Worm (Caenorhabditis elegans) whole organism, L3 larva: ENCODE data around the gene Y54G2A.37.

Source experiments
- R02D3.7 ChIP-seq: fragments of 150-350 bp; optimal IDR thresholded peaks from 2 replicates; lab custom pipeline; 2014; ENCODE audit warnings: missing biosample characterization, missing genetic modification characterization
- ZK546.5 ChIP-seq: sonication (generic microtip); optimal IDR thresholded peaks from 2 replicates; lab custom pipeline; 2017; ENCODE audit warnings: missing biosample characterization, missing genetic modification characterization
- aly-2 ChIP-seq: fragments of 150-350 bp; optimal IDR thresholded peaks from 2 replicates; lab custom pipeline; 2014; ENCODE audit warnings: missing biosample characterization, missing genetic modification characterization
- ama-1 ChIP-seq: fragments of 150-350 bp; optimal IDR thresholded peaks from 2 replicates; lab custom pipeline; 2018
- ceh-28 ChIP-seq: fragments of 150-350 bp; optimal IDR thresholded peaks from 2 replicates; lab custom pipeline; 2014; ENCODE audit warnings: missing biosample characterization, missing genetic modification reagents, missing genetic modification characterization
- ceh-82 ChIP-seq: fragments of 150-350 bp; optimal IDR thresholded peaks from 2 replicates; lab custom pipeline; 2014; ENCODE audit warnings: missing biosample characterization, missing genetic modification characterization
- daf-12 ChIP-seq: fragments of 150-350 bp; optimal IDR thresholded peaks from 2 replicates; lab custom pipeline; 2014; ENCODE audit warnings: missing biosample characterization, missing genetic modification reagents, missing genetic modification characterization
- egl-5 ChIP-seq: fragments of 150-350 bp; optimal IDR thresholded peaks from 2 replicates; lab custom pipeline; 2017; ENCODE audit warnings: missing biosample characterization, missing genetic modification reagents, missing genetic modification characterization, inconsistent platforms
- elt-1 ChIP-seq: fragments of 150-350 bp; optimal IDR thresholded peaks from 2 replicates; lab custom pipeline; 2014; ENCODE audit warnings: missing biosample characterization, missing genetic modification characterization
- elt-2 ChIP-seq: sonication (generic microtip); optimal IDR thresholded peaks from 2 replicates; lab custom pipeline; 2016; ENCODE audit warnings: missing genetic modification reagents, mild to moderate bottlenecking, missing genetic modification characterization, missing compliant biosample characterization
- elt-3 ChIP-seq, 3 experiments: fragments of 150-350 bp in 1 of 3; sonication (generic microtip) in 2 of 3; optimal IDR thresholded peaks; 2 replicates in 2 of 3; 4 replicates in 1 of 3; lab custom pipeline; 2014 to 2017; ENCODE audit warnings: missing biosample characterization in 3 of 3, missing genetic modification characterization in 3 of 3
- hmg-11 ChIP-seq: sonication (generic microtip); optimal IDR thresholded peaks from 2 replicates; lab custom pipeline; 2016; ENCODE audit warnings: missing genetic modification characterization, missing compliant biosample characterization
- jun-1 ChIP-seq: fragments of 150-350 bp; optimal IDR thresholded peaks from 2 replicates; lab custom pipeline; 2014; ENCODE audit warnings: missing biosample characterization, missing genetic modification reagents, missing genetic modification characterization
- lin-39 ChIP-seq: fragments of 150-350 bp; optimal IDR thresholded peaks from 2 replicates; lab custom pipeline; 2018; ENCODE audit warnings: missing biosample characterization, missing genetic modification reagents, missing genetic modification characterization
- lsy-12 ChIP-seq: sonication (generic microtip); optimal IDR thresholded peaks from 2 replicates; lab custom pipeline; 2016; ENCODE audit warnings: mild to moderate bottlenecking, missing genetic modification characterization, missing compliant biosample characterization
- mdl-1 ChIP-seq: fragments of 150-350 bp; optimal IDR thresholded peaks from 2 replicates; lab custom pipeline; 2014; ENCODE audit warnings: missing biosample characterization, missing genetic modification characterization
- nhr-11 ChIP-seq: fragments of 150-350 bp; optimal IDR thresholded peaks from 2 replicates; lab custom pipeline; 2014; ENCODE audit warnings: missing biosample characterization, missing genetic modification characterization
- nhr-12 ChIP-seq: fragments of 150-350 bp; optimal IDR thresholded peaks from 2 replicates; lab custom pipeline; 2014; ENCODE audit warnings: missing biosample characterization, missing genetic modification characterization
- nhr-23 ChIP-seq: fragments of 150-350 bp; optimal IDR thresholded peaks from 2 replicates; lab custom pipeline; 2014; ENCODE audit warnings: missing biosample characterization, missing genetic modification reagents, missing genetic modification characterization
- nhr-237 ChIP-seq: fragments of 150-350 bp; optimal IDR thresholded peaks from 2 replicates; lab custom pipeline; 2014; ENCODE audit warnings: missing biosample characterization, missing genetic modification characterization
- nhr-25 ChIP-seq: sonication (generic microtip); optimal IDR thresholded peaks from 2 replicates; lab custom pipeline; 2017; ENCODE audit warnings: missing biosample characterization, missing genetic modification characterization
- nhr-28 ChIP-seq: fragments of 150-350 bp; optimal IDR thresholded peaks from 2 replicates; lab custom pipeline; 2014; ENCODE audit warnings: missing biosample characterization, missing genetic modification characterization
- nhr-43 ChIP-seq: sonication (generic microtip); optimal IDR thresholded peaks from 2 replicates; lab custom pipeline; 2016; ENCODE audit warnings: mild to moderate bottlenecking, missing genetic modification characterization, missing compliant biosample characterization; ENCODE audit not compliant: poor library complexity, severe bottlenecking
- nhr-76 ChIP-seq: fragments of 150-350 bp; sonication (generic microtip); optimal IDR thresholded peaks from 5 replicates; lab custom pipeline; 2014; ENCODE audit warnings: missing biosample characterization, missing genetic modification characterization
- pha-4 ChIP-seq: fragments of 150-350 bp; optimal IDR thresholded peaks from 2 replicates; lab custom pipeline; 2014; ENCODE audit warnings: missing biosample characterization, missing genetic modification reagents, missing genetic modification characterization
- sea-2 ChIP-seq: fragments of 150-350 bp; sonication (generic microtip); optimal IDR thresholded peaks from 4 replicates; lab custom pipeline; 2014; ENCODE audit warnings: missing biosample characterization, missing genetic modification reagents, missing genetic modification characterization
- skn-1 ChIP-seq: fragments of 150-350 bp; optimal IDR thresholded peaks from 2 replicates; lab custom pipeline; 2014; ENCODE audit warnings: missing biosample characterization, missing genetic modification characterization
- snpc-4 ChIP-seq: fragments of 150-350 bp; optimal IDR thresholded peaks from 2 replicates; lab custom pipeline; 2014; ENCODE audit warnings: missing biosample characterization, missing genetic modification characterization
- unc-39 ChIP-seq: sonication (generic microtip); optimal IDR thresholded peaks from 4 replicates; lab custom pipeline; 2017; ENCODE audit warnings: missing biosample characterization, missing genetic modification characterization
- zag-1 ChIP-seq: fragments of 150-350 bp; optimal IDR thresholded peaks from 2 replicates; lab custom pipeline; 2014; ENCODE audit warnings: missing biosample characterization, missing genetic modification characterization
- ztf-4 ChIP-seq: fragments of 150-350 bp; optimal IDR thresholded peaks from 2 replicates; lab custom pipeline; 2014; ENCODE audit warnings: missing biosample characterization, missing genetic modification characterization

Gene Y54G2A.37

ce11 chrIV:2820408-2820807, at the start of gene Y54G2A.37:
Gene Y54G2A.37, plus strand, starts transcription at chrIV:2820708.
- no peak for TF ChIP-seq nhr-12 (tag; lab: Kevin White, UChicago)
- no peak for TF ChIP-seq nhr-237 (tag; lab: Kevin White, UChicago)
- TF ChIP-seq nhr-23, result no peak
- no peak for TF ChIP-seq elt-3 (tag; optimal IDR thresholded peaks at IDR 0.05; lab: Kevin White, UChicago)
- no peak for TF ChIP-seq sea-2
- TF ChIP-seq nhr-11 (tag; lab: Kevin White, UChicago), result no peak
- no peak for TF ChIP-seq R02D3.7 (tag; lab: Kevin White, UChicago)
- no peak for TF ChIP-seq ZK546.5 (tag; lab: Kevin White, UChicago)

DNA sequence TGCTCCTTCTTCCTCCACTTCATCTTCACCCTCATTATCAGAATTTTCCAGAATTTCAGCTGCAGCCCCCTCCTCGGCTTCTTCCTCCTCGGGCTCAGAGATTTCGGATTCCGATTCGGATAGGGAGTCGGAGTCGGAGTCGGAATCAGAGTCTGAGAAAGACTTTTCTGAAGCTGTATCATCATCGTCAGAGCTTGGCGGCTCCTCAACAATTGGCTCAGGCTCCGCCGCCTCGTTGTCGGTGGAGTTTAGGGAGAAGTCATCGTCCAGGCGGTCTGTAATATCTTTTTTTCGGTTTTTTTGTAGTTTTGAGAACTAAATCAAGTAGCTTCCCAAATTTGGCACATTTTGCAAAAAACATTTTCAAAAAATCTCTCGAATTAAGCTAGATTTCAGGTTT, 49.7 kb upstream of the Y54G2A.37 start:
- TF ChIP-seq lin-39, result no peak
- peak; percentile 32 for TF ChIP-seq lsy-12 (tag; lab: Kevin White, UChicago)
- no peak for TF ChIP-seq nhr-28 (tag; lab: Kevin White, UChicago)
- peak; percentile 2 for TF ChIP-seq ama-1

- TF ChIP-seq unc-39 (tag; lab: Kevin White, UChicago) (no peak), ceh-82 (tag; lab: Kevin White, UChicago) (no peak), ZK546.5 (tag; lab: Kevin White, UChicago) (no peak), skn-1 (tag; lab: Kevin White, UChicago) (no peak), zag-1 (tag; lab: Kevin White, UChicago) (no peak), egl-5 (tag; lab: Kevin White, UChicago) (no peak), lin-39 (no peak), elt-2 (tag; lab: Kevin White, UChicago) (no peak), hmg-11 (tag; lab: Kevin White, UChicago) (no peak), ama-1 (no peak), ztf-4 (tag; lab: Kevin White, UChicago) (no peak)
Measured at ce11 chrIV:2771692-2772091, 48.8 kb upstream of the Y54G2A.37 start, which contains the start of gene Y54G2A.11. Gene Y54G2A.11, minus strand, starts transcription at chrIV:2771792.

DNA sequence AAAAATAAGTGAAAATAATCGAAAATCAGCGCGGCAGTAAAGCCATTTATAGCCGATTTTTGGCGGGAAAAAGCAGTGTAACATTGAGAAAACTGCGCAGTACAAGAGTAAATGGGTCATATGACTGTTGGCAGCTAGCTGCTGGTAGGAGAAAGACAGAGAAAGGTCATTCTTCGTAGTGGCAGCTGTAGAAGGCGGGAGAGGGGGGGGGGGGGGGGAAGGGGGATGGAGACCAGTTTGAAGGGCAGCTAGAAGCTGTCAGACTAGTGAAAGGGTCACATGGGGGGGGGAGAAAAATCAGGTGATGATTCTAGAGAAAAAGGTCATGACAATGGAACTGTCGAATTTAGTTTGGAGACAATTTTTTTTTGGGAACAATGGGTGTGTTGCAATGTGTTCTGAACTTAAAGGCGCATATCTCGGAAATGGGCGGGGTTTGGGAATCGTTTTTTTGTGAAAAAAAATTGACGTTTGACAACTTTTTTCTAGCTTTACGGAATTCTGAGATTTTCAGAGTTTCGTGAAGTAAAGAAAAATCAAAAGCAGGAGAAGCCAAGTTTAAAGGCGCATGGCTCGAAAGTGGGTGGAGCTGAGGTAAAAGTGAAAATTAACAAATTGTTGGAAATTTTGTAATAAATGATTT, 48.2 kb upstream of the Y54G2A.37 start:
- TF ChIP-seq daf-12 (tag; lab: Kevin White, UChicago), result no peak
- no peak for TF ChIP-seq aly-2 (tag; lab: Kevin White, UChicago)
- no peak for TF ChIP-seq ceh-28 (tag; lab: Kevin White, UChicago)
- TF ChIP-seq ZK546.5 (tag; lab: Kevin White, UChicago), result no peak
- TF ChIP-seq R02D3.7 (tag; lab: Kevin White, UChicago), result no peak
- TF ChIP-seq elt-2 (tag; lab: Kevin White, UChicago), result no peak
- TF ChIP-seq hmg-11 (tag; lab: Kevin White, UChicago), result no peak
- no peak for TF ChIP-seq jun-1 (tag; lab: Kevin White, UChicago)
- TF ChIP-seq nhr-76, result no peak
- TF ChIP-seq nhr-23, result no peak
- TF ChIP-seq ama-1, result peak; percentile 29
- no peak for TF ChIP-seq pha-4 (tag; lab: Kevin White, UChicago)
- TF ChIP-seq nhr-11 (tag; lab: Kevin White, UChicago), result no peak
- TF ChIP-seq nhr-43 (tag; lab: Kevin White, UChicago), result peak; percentile 36
- no peak for TF ChIP-seq mdl-1 (tag; lab: Kevin White, UChicago)
- peak; percentile 8 for TF ChIP-seq lsy-12 (tag; lab: Kevin White, UChicago)
- TF ChIP-seq egl-5 (tag; lab: Kevin White, UChicago), result no peak
- TF ChIP-seq elt-1 (tag; lab: Kevin White, UChicago), result no peak
- peak; percentile 77 for TF ChIP-seq nhr-25 (tag; lab: Kevin White, UChicago)

DNA sequence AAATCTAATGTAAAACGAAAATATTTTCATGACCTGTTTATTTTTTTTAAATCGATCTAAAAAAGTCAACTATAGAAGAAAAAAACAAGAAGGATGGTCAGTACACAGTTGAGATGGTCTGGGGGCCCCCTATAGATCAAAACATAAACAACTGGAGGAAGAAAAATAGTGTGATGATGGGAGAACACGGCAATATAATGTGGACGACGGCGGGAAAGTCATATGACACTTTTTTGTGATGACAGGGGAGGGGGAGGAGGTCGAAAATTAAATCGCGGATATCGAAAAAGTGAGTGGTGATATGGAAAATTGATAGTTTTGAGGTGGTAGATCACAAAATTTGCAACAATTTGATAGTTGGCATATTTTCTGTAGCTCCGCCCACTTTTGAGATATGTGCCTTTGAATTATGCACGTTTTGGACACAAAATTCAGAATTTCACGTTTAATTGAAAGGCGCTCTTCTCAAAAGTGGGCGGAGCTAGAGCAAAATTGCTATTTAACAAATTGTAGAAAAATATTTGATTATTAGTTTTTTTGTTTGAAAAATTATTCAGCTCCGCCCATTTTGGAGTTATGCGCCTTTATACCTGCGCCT, 47.0 kb upstream of the Y54G2A.37 start:
- TF ChIP-seq snpc-4 (tag; lab: Kevin White, UChicago) (peak; percentile 1), lin-39 (no peak), nhr-23 (peak; percentile 23), nhr-25 (tag; lab: Kevin White, UChicago) (peak; percentile 27), egl-5 (tag; lab: Kevin White, UChicago) (peak; percentile 19), pha-4 (tag; lab: Kevin White, UChicago) (peak; percentile 25), elt-2 (tag; lab: Kevin White, UChicago) (no peak), ama-1 (peak; percentile 74)
